Fruit fly (Drosophila melanogaster) Kc167 (cell line): ENCODE data around the gene CG46313.

Source experiments
- h ChIP-seq: fragments of >200 bp; optimal IDR thresholded peaks from 3 replicates; lab custom pipeline; 2018; ENCODE audit warnings: missing external identifiers
- ttk ChIP-seq: sonication (Bioruptor generic); optimal IDR thresholded peaks from 2 replicates; lab custom pipeline; 2017; ENCODE audit warnings: missing external identifiers

DNA sequence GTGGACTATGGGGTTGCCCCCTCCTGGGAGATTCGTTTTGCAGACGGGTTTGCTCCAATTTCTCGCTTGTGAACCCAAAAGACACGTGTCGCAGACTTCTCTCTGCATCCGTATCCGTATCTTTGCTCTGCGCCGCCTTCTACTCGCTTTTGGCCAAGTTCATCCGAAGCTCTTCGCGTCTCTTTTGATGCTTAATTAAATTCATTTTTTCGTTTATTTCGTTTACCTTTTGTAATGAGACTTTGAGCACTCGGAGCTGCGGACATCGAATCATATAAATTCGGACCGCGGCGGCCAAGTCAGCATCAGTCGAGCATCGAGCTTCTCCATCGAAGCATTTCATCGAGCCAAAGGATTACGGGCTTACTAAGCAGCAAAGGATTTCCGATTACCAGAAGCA, 16.2 kb downstream of the CG46313 start, which contains the start of gene TwdlC:
- TF ChIP-seq ttk (lab: Kevin White, UChicago) (no peak), h (lab: Kevin White, UChicago) (no peak)
